Worm (Caenorhabditis elegans): ENCODE data around the gene mrpl-51.

mrpl-51 gene

DNA sequence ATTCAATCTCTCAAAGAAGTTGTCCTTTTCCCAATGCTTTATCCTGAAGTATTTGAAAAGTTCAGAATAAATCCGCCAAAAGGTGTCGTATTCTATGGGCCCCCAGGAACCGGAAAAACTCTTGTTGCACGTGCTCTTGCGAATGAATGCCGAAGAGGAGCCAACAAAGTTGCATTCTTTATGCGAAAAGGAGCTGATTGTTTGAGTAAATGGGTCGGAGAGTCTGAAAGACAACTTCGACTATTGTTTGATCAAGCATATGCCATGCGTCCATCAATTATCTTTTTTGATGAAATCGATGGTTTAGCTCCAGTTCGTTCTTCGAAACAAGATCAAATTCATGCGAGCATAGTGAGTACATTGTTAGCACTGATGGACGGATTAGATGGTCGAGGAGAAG lies 49.7 kb downstream of the mrpl-51 start:
- TF ChIP-seq R02D3.7 (tag; optimal IDR thresholded peaks at IDR 0.05) (no peak), unc-62 (GFP tag; optimal IDR thresholded peaks at IDR 0.05 in 1 of 2) (peak in 1 of 2 experiments; percentile 63), unc-62 (tag; optimal IDR thresholded peaks at IDR 0.05) (no peak), ceh-62 (tag; optimal IDR thresholded peaks at IDR 0.05) (no peak), nhr-25 (tag; optimal IDR thresholded peaks at IDR 0.05; ENCODE audit: borderline replicate concordance, insufficient read depth) (no peak)

All from whole organism, L4 larva.